Fruit fly (Drosophila melanogaster): ENCODE measurements around the gene Orct.
A peak's percentile ranks its signal among the peaks of the same experiment; 100 is the strongest.

Orct gene

dm6 chr3R:24283582-24284085 is 7.6 kb downstream of the Orct start, which contains the start of gene CG6356 (continued):
- TF ChIP-seq sd (tag; optimal IDR thresholded peaks at IDR 0.05) = no peak
- no peak for TF ChIP-seq C15 (GFP tag; IDR thresholded peaks at IDR 0.05)
- TF ChIP-seq wek (GFP tag; optimal IDR thresholded peaks at IDR 0.05) = no peak
- no peak for TF ChIP-seq gfzf (GFP tag; optimal IDR thresholded peaks at IDR 0.05)
- no peak for TF ChIP-seq Dbx (GFP tag; IDR thresholded peaks at IDR 0.05)
- TF ChIP-seq Hr39 (optimal IDR thresholded peaks at IDR 0.05) = peak; percentile 66
- no peak for TF ChIP-seq CG1602 (GFP tag; optimal IDR thresholded peaks at IDR 0.05)
- no peak for TF ChIP-seq Myb (GFP tag; optimal IDR thresholded peaks at IDR 0.05)
- no peak for TF ChIP-seq CG10654 (GFP tag; optimal IDR thresholded peaks at IDR 0.05)
- no peak for TF ChIP-seq CG1792 (GFP tag; optimal IDR thresholded peaks at IDR 0.05)
- no peak for TF ChIP-seq Opbp (GFP tag; IDR thresholded peaks at IDR 0.05; ENCODE audit: partially characterized antibody)
- no peak for TF ChIP-seq abd-A (tag; optimal IDR thresholded peaks at IDR 0.05)
- TF ChIP-seq seq (GFP tag; IDR thresholded peaks at IDR 0.05) = no peak
- TF ChIP-seq tll (GFP tag; optimal IDR thresholded peaks at IDR 0.05) = no peak
- no peak for TF ChIP-seq Elba2 (GFP tag; optimal IDR thresholded peaks at IDR 0.05)
- TF ChIP-seq pita (GFP tag; optimal IDR thresholded peaks at IDR 0.05) = no peak
- peak; percentile 12 for TF ChIP-seq CG6254 (GFP tag; optimal IDR thresholded peaks at IDR 0.05)
- no peak for TF ChIP-seq pum (GFP tag; optimal IDR thresholded peaks at IDR 0.05)
- TF ChIP-seq GATAe (GFP tag; conservative IDR thresholded peaks at IDR 0.05) = no peak
- TF ChIP-seq CG18011 (GFP tag; optimal IDR thresholded peaks at IDR 0.05) = no peak
- TF ChIP-seq CG14667 (GFP tag; IDR thresholded peaks at IDR 0.05) = no peak
- no peak for TF ChIP-seq Poxn (GFP tag; IDR thresholded peaks at IDR 0.05)
- TF ChIP-seq CG1233 (GFP tag; optimal IDR thresholded peaks at IDR 0.05) = no peak
- TF ChIP-seq CG14710 (tag; optimal IDR thresholded peaks at IDR 0.05) = no peak
- TF ChIP-seq Dek (tag; optimal IDR thresholded peaks at IDR 0.05) = no peak
- no peak for TF ChIP-seq ERR (GFP tag; optimal IDR thresholded peaks at IDR 0.05)
- TF ChIP-seq CG3065 (GFP tag; optimal IDR thresholded peaks at IDR 0.05) = no peak
- TF ChIP-seq Kr (GFP tag; optimal IDR thresholded peaks at IDR 0.05) = no peak
- no peak for TF ChIP-seq unpg (GFP tag; optimal IDR thresholded peaks at IDR 0.05)
- no peak for TF ChIP-seq B-H2 (GFP tag; optimal IDR thresholded peaks at IDR 0.05)
- TF ChIP-seq ci (GFP tag; IDR thresholded peaks at IDR 0.05) = no peak
- TF ChIP-seq Nf-YA (GFP tag; IDR thresholded peaks at IDR 0.05) = no peak
- no peak for TF ChIP-seq ttk (GFP tag; IDR thresholded peaks at IDR 0.05)
- TF ChIP-seq jumu (GFP tag; optimal IDR thresholded peaks at IDR 0.05) = no peak
- TF ChIP-seq Awh (GFP tag; IDR thresholded peaks at IDR 0.05) = no peak
- TF ChIP-seq CG17802 (tag; optimal IDR thresholded peaks at IDR 0.05) = no peak
- TF ChIP-seq Sry-β (GFP tag; optimal IDR thresholded peaks at IDR 0.05) = no peak
- 0 out of 2 replicates have a peak, but pooled peaks have one; percentile 33 for TF ChIP-seq NFAT (GFP tag; IDR thresholded peaks at IDR 0.05)
- TF ChIP-seq cg (GFP tag; optimal IDR thresholded peaks at IDR 0.05) = no peak
- TF ChIP-seq hkb (optimal IDR thresholded peaks at IDR 0.05) = no peak
- TF ChIP-seq hkb (GFP tag; IDR thresholded peaks at IDR 0.05) = no peak
- no peak for TF ChIP-seq sens-2 (GFP tag; IDR thresholded peaks at IDR 0.05)
- TF ChIP-seq HLH4C (GFP tag; IDR thresholded peaks at IDR 0.05; ENCODE audit: partially characterized antibody) = no peak
- no peak for TF ChIP-seq btn (GFP tag; optimal IDR thresholded peaks at IDR 0.05)
- no peak for TF ChIP-seq Gug (GFP tag; IDR thresholded peaks at IDR 0.05)
- peak; percentile 57 for TF ChIP-seq Jarid2 (GFP tag; optimal IDR thresholded peaks at IDR 0.05)
- TF ChIP-seq Doc2 (GFP tag; IDR thresholded peaks at IDR 0.05) = no peak
- TF ChIP-seq Mad (GFP tag; optimal IDR thresholded peaks at IDR 0.05) = no peak
- no peak for TF ChIP-seq CG3407 (GFP tag; optimal IDR thresholded peaks at IDR 0.05)
- no peak for TF ChIP-seq H2.0 (GFP tag; IDR thresholded peaks at IDR 0.05)
- TF ChIP-seq Deaf1 (tag; optimal IDR thresholded peaks at IDR 0.05) = peak; percentile 96
- no peak for TF ChIP-seq tup (GFP tag; optimal IDR thresholded peaks at IDR 0.05)
